Worm (Caenorhabditis elegans): ENCODE results near the gene col-73.
"Not testable (repeated sequence)": the region's sequence is repeated elsewhere in the genome, so short reads cannot be mapped to it uniquely, and the experiment has no call there.

The col-73 gene

DNA sequence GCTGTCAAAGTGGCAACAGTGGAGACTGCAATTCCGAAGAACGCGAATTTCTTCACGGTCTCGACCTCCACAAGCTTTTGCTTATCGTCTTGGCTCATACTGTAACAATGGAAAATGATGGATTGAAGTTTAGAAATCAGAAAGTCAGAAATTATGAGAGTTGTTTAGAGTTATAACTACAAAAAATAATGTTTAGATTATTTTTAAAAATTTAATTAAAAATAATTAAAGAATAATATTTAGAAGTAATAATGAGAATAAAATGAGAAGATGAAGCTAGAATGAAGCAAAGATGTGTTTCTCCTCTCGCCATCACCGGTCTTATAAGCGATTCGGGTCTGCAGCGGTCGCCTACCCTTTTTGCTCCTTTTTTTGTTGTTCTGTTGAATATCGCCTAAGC is at the start of gene col-73:
Gene col-73, minus strand, starts transcription at position 101 of the 400 bp plus-strand sequence.
- TF ChIP-seq tbx-11 (GFP tag; IDR thresholded peaks at IDR 0.05) (no peak), scrt-1 (GFP tag; IDR thresholded peaks at IDR 0.05) (no peak), ama-1 (optimal IDR thresholded peaks at IDR 0.05) (no peak), sea-1 (GFP tag; conservative IDR thresholded peaks at IDR 0.05) (no peak), aly-1 (tag; optimal IDR thresholded peaks at IDR 0.05) (no peak), hmg-4 (GFP tag; optimal IDR thresholded peaks at IDR 0.05) (no peak), pes-1 (GFP tag; IDR thresholded peaks at IDR 0.05) (no peak), F13C5.2 (tag; optimal IDR thresholded peaks at IDR 0.05) (no peak), flt-1 (GFP tag; IDR thresholded peaks at IDR 0.05) (no peak), B0310.2 (tag; optimal IDR thresholded peaks at IDR 0.05) (no peak), ets-7 (tag; optimal IDR thresholded peaks at IDR 0.05) (no peak), ceh-36 (tag; optimal IDR thresholded peaks at IDR 0.05) (no peak), tra-4 (tag; optimal IDR thresholded peaks at IDR 0.05) (no peak), hnd-1 (tag; optimal IDR thresholded peaks at IDR 0.05) (no peak), hmbx-1 (tag; optimal IDR thresholded peaks at IDR 0.05) (no peak), tbx-37 (GFP tag; conservative IDR thresholded peaks at IDR 0.05) (no peak)

- TF ChIP-seq sea-1 (GFP tag; conservative IDR thresholded peaks at IDR 0.05) (no peak), aly-1 (tag; optimal IDR thresholded peaks at IDR 0.05) (no peak), tbx-37 (GFP tag; conservative IDR thresholded peaks at IDR 0.05) (no peak), ceh-36 (tag; optimal IDR thresholded peaks at IDR 0.05) (no peak), tbx-11 (GFP tag; IDR thresholded peaks at IDR 0.05) (no peak)
These were observed 47.7 kb upstream of the col-73 start for ce11 chrII:4920608-4921007.

DNA sequence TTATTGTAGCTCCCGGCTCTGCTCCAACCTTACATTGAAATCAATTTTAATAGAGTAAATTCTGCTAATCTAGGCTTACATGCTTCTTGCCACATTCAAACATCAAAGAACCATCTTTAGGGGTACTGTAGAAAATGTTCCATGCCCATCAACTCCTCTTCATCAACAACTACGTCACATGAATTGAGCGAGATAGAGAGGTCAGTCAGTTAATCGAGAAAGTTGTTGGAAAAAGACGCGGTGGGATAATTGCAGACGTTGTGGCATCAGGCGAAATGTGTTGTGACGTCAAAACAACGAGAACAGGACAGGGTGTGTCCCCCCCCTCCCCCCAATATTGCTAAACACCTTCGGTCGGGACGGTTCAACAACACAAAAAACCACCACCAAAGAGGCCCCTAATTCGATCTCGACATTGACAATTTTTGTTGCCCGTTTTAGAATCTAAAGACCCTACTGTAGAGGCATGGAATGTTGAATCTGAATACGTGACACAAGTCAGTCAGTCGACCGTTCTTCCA is 45.6 kb upstream of the col-73 start:
- TF ChIP-seq pes-1 (GFP tag; IDR thresholded peaks at IDR 0.05) (no peak), F13C5.2 (tag; optimal IDR thresholded peaks at IDR 0.05) (no peak), scrt-1 (GFP tag; IDR thresholded peaks at IDR 0.05) (no peak), tbx-11 (GFP tag; IDR thresholded peaks at IDR 0.05) (no peak), sea-1 (GFP tag; conservative IDR thresholded peaks at IDR 0.05) (no peak), ceh-36 (tag; optimal IDR thresholded peaks at IDR 0.05) (no peak), flt-1 (GFP tag; IDR thresholded peaks at IDR 0.05) (no peak), aly-1 (tag; optimal IDR thresholded peaks at IDR 0.05) (no peak)

DNA sequence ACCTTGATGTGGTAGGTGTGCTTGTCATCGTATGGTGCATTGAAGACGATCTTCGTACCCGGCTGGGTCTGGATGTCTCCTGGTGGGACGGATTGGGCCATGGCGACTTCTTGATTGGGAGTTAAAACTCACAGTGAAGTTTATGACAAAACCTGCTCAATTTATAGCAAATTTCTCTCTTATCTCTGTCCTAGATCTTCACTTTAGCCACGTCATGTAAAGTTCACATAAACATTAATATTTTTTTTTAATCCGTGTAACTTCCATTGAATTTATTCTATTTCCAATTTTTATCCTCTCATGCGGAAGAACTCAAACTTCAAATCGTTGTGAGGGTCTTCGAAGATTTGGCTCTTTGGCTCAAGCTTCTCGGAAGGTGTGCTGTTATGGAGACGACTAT is 43.5 kb upstream of the col-73 start, which contains the start of gene msp-31:
Gene msp-31, minus strand, starts transcription at position 101 of the 400 bp plus-strand sequence.
- not testable (repeated sequence) for TF ChIP-seq scrt-1 (GFP tag; IDR thresholded peaks at IDR 0.05); sea-1 (GFP tag; conservative IDR thresholded peaks at IDR 0.05); pes-1 (GFP tag; IDR thresholded peaks at IDR 0.05)

- TF ChIP-seq pes-1 (GFP tag; IDR thresholded peaks at IDR 0.05) (no peak), hnd-1 (tag; optimal IDR thresholded peaks at IDR 0.05) (no peak), aly-1 (tag; optimal IDR thresholded peaks at IDR 0.05) (no peak), hmbx-1 (tag; optimal IDR thresholded peaks at IDR 0.05) (no peak), B0310.2 (tag; optimal IDR thresholded peaks at IDR 0.05) (no peak), flt-1 (GFP tag; IDR thresholded peaks at IDR 0.05) (no peak), ceh-13 (GFP tag; optimal IDR thresholded peaks at IDR 0.05) (no peak), ets-7 (tag; optimal IDR thresholded peaks at IDR 0.05) (no peak), scrt-1 (GFP tag; IDR thresholded peaks at IDR 0.05) (no peak), ama-1 (optimal IDR thresholded peaks at IDR 0.05) (no peak), tbx-37 (GFP tag; conservative IDR thresholded peaks at IDR 0.05) (no peak), tra-4 (tag; optimal IDR thresholded peaks at IDR 0.05) (no peak), sea-1 (GFP tag; conservative IDR thresholded peaks at IDR 0.05) (no peak), ceh-36 (tag; optimal IDR thresholded peaks at IDR 0.05) (no peak), F13C5.2 (tag; optimal IDR thresholded peaks at IDR 0.05) (no peak), tbx-11 (GFP tag; IDR thresholded peaks at IDR 0.05) (no peak), hmg-4 (GFP tag; optimal IDR thresholded peaks at IDR 0.05) (no peak)
These were observed 42.6 kb upstream of the col-73 start for ce11 chrII:4915572-4915971.

- TF ChIP-seq flt-1 (GFP tag; IDR thresholded peaks at IDR 0.05), result no peak
- no peak for TF ChIP-seq tbx-11 (GFP tag; IDR thresholded peaks at IDR 0.05)
- no peak for TF ChIP-seq ama-1 (optimal IDR thresholded peaks at IDR 0.05)
- TF ChIP-seq ets-7 (tag; optimal IDR thresholded peaks at IDR 0.05), result no peak
- no peak for TF ChIP-seq ceh-36 (tag; optimal IDR thresholded peaks at IDR 0.05)
- no peak for TF ChIP-seq F13C5.2 (tag; optimal IDR thresholded peaks at IDR 0.05)
- TF ChIP-seq B0310.2 (tag; optimal IDR thresholded peaks at IDR 0.05), result no peak
- TF ChIP-seq hnd-1 (tag; optimal IDR thresholded peaks at IDR 0.05), result no peak
- no peak for TF ChIP-seq ceh-13 (GFP tag; optimal IDR thresholded peaks at IDR 0.05)
- no peak for TF ChIP-seq hmg-4 (GFP tag; optimal IDR thresholded peaks at IDR 0.05)
- TF ChIP-seq hmbx-1 (tag; optimal IDR thresholded peaks at IDR 0.05), result no peak
- TF ChIP-seq pes-1 (GFP tag; IDR thresholded peaks at IDR 0.05), result no peak
- no peak for TF ChIP-seq scrt-1 (GFP tag; IDR thresholded peaks at IDR 0.05)
- TF ChIP-seq tbx-37 (GFP tag; conservative IDR thresholded peaks at IDR 0.05), result no peak
- TF ChIP-seq aly-1 (tag; optimal IDR thresholded peaks at IDR 0.05), result no peak
These were observed 41.3 kb upstream of the col-73 start, which contains the start of gene R05F9.11 for ce11 chrII:4914214-4914613. TSS of gene R05F9.11 (minus strand) at chrII:4914218.

DNA sequence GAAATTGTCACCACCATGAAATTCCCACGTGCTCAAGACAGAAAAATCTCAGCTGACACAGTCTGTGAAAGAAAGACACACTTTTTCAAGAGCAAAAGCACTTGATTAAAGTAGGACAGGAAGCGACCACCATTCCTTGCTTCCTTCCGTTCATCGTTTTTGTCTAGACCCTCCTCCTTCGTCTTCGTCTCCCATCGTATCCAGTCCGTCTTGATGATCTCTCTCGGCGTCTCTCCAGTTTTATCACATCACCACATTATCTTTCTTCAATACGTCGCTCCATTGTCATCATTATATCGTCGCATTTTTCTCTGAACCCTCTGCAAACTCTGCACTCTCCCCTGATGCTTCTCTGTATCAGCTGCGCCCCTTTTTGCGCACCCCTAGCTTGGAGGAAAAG is 35.2 kb upstream of the col-73 start:
- TF ChIP-seq F13C5.2 (tag; optimal IDR thresholded peaks at IDR 0.05) (no peak), tbx-37 (GFP tag; conservative IDR thresholded peaks at IDR 0.05) (no peak), hmbx-1 (tag; optimal IDR thresholded peaks at IDR 0.05) (no peak), tbx-11 (GFP tag; IDR thresholded peaks at IDR 0.05) (no peak), flt-1 (GFP tag; IDR thresholded peaks at IDR 0.05) (no peak), sea-1 (GFP tag; conservative IDR thresholded peaks at IDR 0.05) (no peak), tra-4 (tag; optimal IDR thresholded peaks at IDR 0.05) (no peak), aly-1 (tag; optimal IDR thresholded peaks at IDR 0.05) (no peak), ceh-36 (tag; optimal IDR thresholded peaks at IDR 0.05) (no peak), ets-7 (tag; optimal IDR thresholded peaks at IDR 0.05) (no peak), hmg-4 (GFP tag; optimal IDR thresholded peaks at IDR 0.05) (no peak), scrt-1 (GFP tag; IDR thresholded peaks at IDR 0.05) (no peak), pes-1 (GFP tag; IDR thresholded peaks at IDR 0.05) (no peak), ama-1 (optimal IDR thresholded peaks at IDR 0.05) (no peak), B0310.2 (tag; optimal IDR thresholded peaks at IDR 0.05) (no peak), hnd-1 (tag; optimal IDR thresholded peaks at IDR 0.05) (no peak), ceh-13 (GFP tag; optimal IDR thresholded peaks at IDR 0.05) (no peak)
